Worm (Caenorhabditis elegans) whole organism, L3 larva: ENCODE results near the gene W06B4.1.

Source experiments
- aly-2 ChIP-seq: fragments of 150-350 bp; optimal IDR thresholded peaks from 2 replicates; lab custom pipeline; 2014; ENCODE audit warnings: missing biosample characterization, missing genetic modification characterization
- ama-1 ChIP-seq: fragments of 150-350 bp; optimal IDR thresholded peaks from 2 replicates; lab custom pipeline; 2018
- fkh-10 ChIP-seq: sonication (generic microtip); optimal IDR thresholded peaks from 2 replicates; lab custom pipeline; 2017; ENCODE audit warnings: missing biosample characterization, missing genetic modification reagents, missing genetic modification characterization
- mdl-1 ChIP-seq: fragments of 150-350 bp; optimal IDR thresholded peaks from 2 replicates; lab custom pipeline; 2014; ENCODE audit warnings: missing biosample characterization, missing genetic modification characterization
- nhr-23 ChIP-seq: fragments of 150-350 bp; optimal IDR thresholded peaks from 2 replicates; lab custom pipeline; 2014; ENCODE audit warnings: missing biosample characterization, missing genetic modification reagents, missing genetic modification characterization
- nhr-237 ChIP-seq: fragments of 150-350 bp; optimal IDR thresholded peaks from 2 replicates; lab custom pipeline; 2014; ENCODE audit warnings: missing biosample characterization, missing genetic modification characterization
- nhr-25 ChIP-seq: sonication (generic microtip); optimal IDR thresholded peaks from 2 replicates; lab custom pipeline; 2017; ENCODE audit warnings: missing biosample characterization, missing genetic modification characterization
- nhr-76 ChIP-seq: fragments of 150-350 bp; sonication (generic microtip); optimal IDR thresholded peaks from 5 replicates; lab custom pipeline; 2014; ENCODE audit warnings: missing biosample characterization, missing genetic modification characterization
- pqm-1 ChIP-seq: fragments of 150-350 bp; optimal IDR thresholded peaks from 2 replicates; lab custom pipeline; 2017; ENCODE audit warnings: missing biosample characterization, missing genetic modification characterization, inconsistent platforms
- snpc-4 ChIP-seq: fragments of 150-350 bp; optimal IDR thresholded peaks from 2 replicates; lab custom pipeline; 2014; ENCODE audit warnings: missing biosample characterization, missing genetic modification characterization
- zag-1 ChIP-seq: fragments of 150-350 bp; optimal IDR thresholded peaks from 2 replicates; lab custom pipeline; 2014; ENCODE audit warnings: missing biosample characterization, missing genetic modification characterization

ce11 chrII:4505097-4505626, 33.8 kb downstream of the W06B4.1 start, which contains the start of gene camt-1:
- TF ChIP-seq pqm-1 (tag; lab: Kevin White, UChicago) (no peak), nhr-237 (tag; lab: Kevin White, UChicago) (no peak), ama-1 (lab: Kevin White, UChicago) (no peak), nhr-25 (no peak), mdl-1 (tag; lab: Kevin White, UChicago) (no peak), nhr-76 (tag; lab: Kevin White, UChicago) (no peak), nhr-23 (tag; lab: Kevin White, UChicago) (no peak), snpc-4 (tag; lab: Kevin White, UChicago) (no peak), zag-1 (tag; lab: Kevin White, UChicago) (no peak), aly-2 (tag; lab: Kevin White, UChicago) (no peak), fkh-10 (GFP tag; lab: Kevin White, UChicago) (no peak)
